Fruit fly (Drosophila melanogaster) whole organism, embryonic: ENCODE measurements around the gene CG13033.
A peak's percentile ranks its signal among the peaks of the same experiment; 100 is the strongest.

Source experiments
- Asciz ChIP-seq: fragments of 200-800 bp; sonication (Bioruptor generic); optimal IDR thresholded peaks from 2 replicates; lab custom pipeline; 2017; ENCODE audit warnings: missing biosample characterization, mild to moderate bottlenecking, missing genetic modification characterization, missing genetic modification reagents
- Bdp1 ChIP-seq: fragments of 200-800 bp; sonication (Bioruptor generic); optimal IDR thresholded peaks from 3 replicates; lab custom pipeline; 2016; ENCODE audit warnings: missing biosample characterization, missing genetic modification characterization
- CG10321 ChIP-seq: fragments of 200-800 bp; sonication (Bioruptor generic); IDR thresholded peaks from 2 replicates; pipeline ENCODE4 v1.3.6; 2022; ENCODE audit warnings: missing biosample characterization, missing genetic modification characterization
- CG10431 ChIP-seq: fragments of 200-800 bp; sonication (Bioruptor generic); optimal IDR thresholded peaks from 3 replicates; lab custom pipeline; 2018; ENCODE audit warnings: missing biosample characterization, mild to moderate bottlenecking, missing genetic modification characterization
- CG10565 ChIP-seq: fragments of 200-800 bp; sonication (Bioruptor generic); optimal IDR thresholded peaks from 3 replicates; lab custom pipeline; 2016; ENCODE audit warnings: missing biosample characterization, mild to moderate bottlenecking, missing genetic modification characterization
- CG1603 ChIP-seq: fragments of 200-800 bp; sonication (Bioruptor generic); optimal IDR thresholded peaks from 2 replicates; lab custom pipeline; 2019; ENCODE audit warnings: missing biosample characterization, mild to moderate bottlenecking, missing genetic modification characterization, moderate library complexity
- CG16863 ChIP-seq: fragments of 200-800 bp; sonication (Bioruptor generic); optimal IDR thresholded peaks from 3 replicates; lab custom pipeline; 2016; ENCODE audit warnings: missing biosample characterization, missing genetic modification characterization
- CG31441 ChIP-seq: fragments of 200-800 bp; sonication (Bioruptor generic); IDR thresholded peaks from 2 replicates; pipeline ENCODE4 v1.3.6; 2022; ENCODE audit warnings: missing biosample characterization, missing genetic modification characterization
- CG4282 ChIP-seq: fragments of 200-800 bp; sonication (Bioruptor generic); optimal IDR thresholded peaks from 2 replicates; lab custom pipeline; 2016; ENCODE audit warnings: missing biosample characterization, missing genetic modification characterization
- CG4424 ChIP-seq: fragments of 200-800 bp; sonication (Bioruptor generic); optimal IDR thresholded peaks from 3 replicates; lab custom pipeline; 2016; ENCODE audit warnings: missing biosample characterization, missing genetic modification characterization
- CG7987 ChIP-seq: fragments of 200-800 bp; sonication (Bioruptor generic); optimal IDR thresholded peaks from 2 replicates; lab custom pipeline; 2018; ENCODE audit warnings: missing biosample characterization, mild to moderate bottlenecking, missing genetic modification characterization, moderate library complexity
- CG8281 ChIP-seq: fragments of 200-800 bp; sonication (Bioruptor generic); optimal IDR thresholded peaks from 2 replicates; lab custom pipeline; 2018; ENCODE audit warnings: missing biosample characterization, mild to moderate bottlenecking, missing genetic modification characterization, moderate library complexity
- CG8388 ChIP-seq: fragments of 200-800 bp; sonication (Bioruptor generic); optimal IDR thresholded peaks from 2 replicates; lab custom pipeline; 2019; ENCODE audit warnings: missing biosample characterization, mild to moderate bottlenecking, missing genetic modification characterization, moderate library complexity
- CG9797 ChIP-seq: fragments of 200-800 bp; sonication (Bioruptor generic); optimal IDR thresholded peaks from 3 replicates; lab custom pipeline; 2018; ENCODE audit warnings: missing biosample characterization, mild to moderate bottlenecking, missing genetic modification characterization
- CG9876 ChIP-seq: fragments of 200-800 bp; sonication (Bioruptor generic); optimal IDR thresholded peaks from 2 replicates; lab custom pipeline; 2016; ENCODE audit warnings: missing biosample characterization, missing genetic modification characterization
- CHES-1-like ChIP-seq: fragments of 200-800 bp; sonication (Bioruptor generic); optimal IDR thresholded peaks from 2 replicates; lab custom pipeline; 2016; ENCODE audit warnings: missing biosample characterization, missing genetic modification characterization
- CoRest ChIP-seq: fragments of 200-800 bp; sonication (Bioruptor generic); optimal IDR thresholded peaks from 3 replicates; lab custom pipeline; 2018; ENCODE audit warnings: missing biosample characterization, mild to moderate bottlenecking, missing genetic modification characterization, moderate library complexity
- CrebB ChIP-seq: fragments of 200-800 bp; sonication (Bioruptor generic); optimal IDR thresholded peaks from 3 replicates; lab custom pipeline; 2018; ENCODE audit warnings: missing biosample characterization, mild to moderate bottlenecking, missing genetic modification characterization
- D ChIP-seq, 2 experiments: fragments of 200-800 bp in 1 of 2; fragments of >200 bp in 1 of 2; sonication (Bioruptor generic) in 1 of 2; optimal IDR thresholded peaks; 2 replicates in 1 of 2; 3 replicates in 1 of 2; lab custom pipeline; 2017; ENCODE audit warnings: mild to moderate bottlenecking in 1 of 2, missing biosample characterization in 1 of 2, missing genetic modification characterization in 1 of 2, missing genetic modification reagents in 1 of 2
- D19B ChIP-seq: fragments of 200-800 bp; sonication (Bioruptor generic); optimal IDR thresholded peaks from 2 replicates; lab custom pipeline; 2017; ENCODE audit warnings: missing biosample characterization, mild to moderate bottlenecking, missing genetic modification characterization
- Doc3 ChIP-seq: fragments of 200-800 bp; sonication (Bioruptor generic); IDR thresholded peaks from 3 replicates; pipeline ENCODE4 v1.3.6; 2022; ENCODE audit warnings: missing biosample characterization, missing genetic modification characterization; ENCODE audit not compliant: partially characterized antibody
- Hmx ChIP-seq: fragments of 200-800 bp; sonication (Bioruptor generic); optimal IDR thresholded peaks from 2 replicates; lab custom pipeline; 2016; ENCODE audit warnings: missing biosample characterization, missing genetic modification characterization
- Lhr ChIP-seq: fragments of 200-800 bp; sonication (Bioruptor generic); optimal IDR thresholded peaks from 3 replicates; lab custom pipeline; 2017; ENCODE audit warnings: mild to moderate bottlenecking, missing biosample characterization, missing genetic modification reagents, missing genetic modification characterization
- MESR4 ChIP-seq: fragments of 200-800 bp; sonication (Bioruptor generic); optimal IDR thresholded peaks from 2 replicates; lab custom pipeline; 2018; ENCODE audit warnings: missing biosample characterization, mild to moderate bottlenecking, missing genetic modification characterization, moderate library complexity
- NC2β ChIP-seq: fragments of 200-800 bp; sonication (Bioruptor generic); optimal IDR thresholded peaks from 2 replicates; lab custom pipeline; 2016; ENCODE audit warnings: missing biosample characterization, missing genetic modification characterization
- Oli ChIP-seq: fragments of 200-800 bp; sonication (Bioruptor generic); optimal IDR thresholded peaks from 2 replicates; lab custom pipeline; 2018; ENCODE audit warnings: missing biosample characterization, mild to moderate bottlenecking, missing genetic modification characterization, moderate library complexity
- Ptx1 ChIP-seq: fragments of 200-800 bp; sonication (Bioruptor generic); IDR thresholded peaks from 2 replicates; pipeline ENCODE4 v1.3.6; 2022; ENCODE audit warnings: missing biosample characterization, missing genetic modification characterization
- Sry-δ ChIP-seq: fragments of 200-800 bp; sonication (Bioruptor generic); optimal IDR thresholded peaks from 2 replicates; lab custom pipeline; 2016; ENCODE audit warnings: missing biosample characterization, missing genetic modification characterization
- Ssrp ChIP-seq: fragments of 200-800 bp; sonication (Bioruptor generic); optimal IDR thresholded peaks from 2 replicates; lab custom pipeline; 2018; ENCODE audit warnings: missing biosample characterization, mild to moderate bottlenecking, missing genetic modification characterization, moderate library complexity
- Usf ChIP-seq: fragments of 200-800 bp; sonication (Bioruptor generic); optimal IDR thresholded peaks from 2 replicates; lab custom pipeline; 2017; ENCODE audit warnings: missing genotype, missing biosample characterization, missing genetic modification characterization
- ato ChIP-seq: fragments of 200-800 bp; sonication (Bioruptor generic); IDR thresholded peaks from 2 replicates; pipeline ENCODE4 v1.3.6; 2022; ENCODE audit warnings: missing biosample characterization, missing genetic modification characterization; ENCODE audit not compliant: partially characterized antibody
- cato ChIP-seq: fragments of 200-800 bp; sonication (Bioruptor generic); optimal IDR thresholded peaks from 2 replicates; lab custom pipeline; 2016; ENCODE audit warnings: missing biosample characterization, missing genetic modification characterization, borderline replicate concordance
- ci ChIP-seq: fragments of 200-800 bp; sonication (Bioruptor generic); IDR thresholded peaks from 3 replicates; pipeline ENCODE4 v1.3.6; 2022; ENCODE audit warnings: missing biosample characterization, missing genetic modification characterization
- da ChIP-seq: fragments of 200-800 bp; sonication (Bioruptor generic); optimal IDR thresholded peaks from 2 replicates; lab custom pipeline; 2016; ENCODE audit warnings: missing biosample characterization, missing genetic modification characterization
- danr ChIP-seq: fragments of 200-800 bp; sonication (Bioruptor generic); IDR thresholded peaks from 2 replicates; pipeline ENCODE4 v1.3.6; 2022; ENCODE audit warnings: missing biosample characterization, missing genetic modification characterization
- dmrt11E ChIP-seq: fragments of 200-800 bp; sonication (Bioruptor generic); optimal IDR thresholded peaks from 3 replicates; lab custom pipeline; 2018; ENCODE audit warnings: missing biosample characterization, mild to moderate bottlenecking, missing genetic modification characterization, moderate library complexity
- esg ChIP-seq: fragments of 200-800 bp; sonication (Bioruptor generic); conservative IDR thresholded peaks from 2 replicates; pipeline ENCODE4 v1.3.6; 2022; ENCODE audit warnings: missing biosample characterization, missing genetic modification characterization
- exex ChIP-seq: fragments of 200-800 bp; sonication (Bioruptor generic); optimal IDR thresholded peaks from 4 replicates; lab custom pipeline; 2018; ENCODE audit warnings: missing biosample characterization, mild to moderate bottlenecking, missing genetic modification characterization, moderate library complexity
- jing ChIP-seq: fragments of 200-800 bp; sonication (Bioruptor generic); optimal IDR thresholded peaks from 2 replicates; lab custom pipeline; 2018; ENCODE audit warnings: missing biosample characterization, mild to moderate bottlenecking, missing genetic modification characterization
- lab ChIP-seq: fragments of 200-800 bp; sonication (Bioruptor generic); optimal IDR thresholded peaks from 3 replicates; lab custom pipeline; 2017; ENCODE audit warnings: missing biosample characterization, missing genetic modification characterization, mild to moderate bottlenecking, moderate library complexity, missing genetic modification reagents
- nerfin-1 ChIP-seq: fragments of 200-800 bp; sonication (Bioruptor generic); optimal IDR thresholded peaks from 3 replicates; lab custom pipeline; 2019; ENCODE audit warnings: missing biosample characterization, mild to moderate bottlenecking, missing genetic modification characterization, moderate library complexity
- p53 ChIP-seq: fragments of 200-800 bp; sonication (Bioruptor generic); optimal IDR thresholded peaks from 2 replicates; lab custom pipeline; 2016; ENCODE audit warnings: missing biosample characterization, missing genetic modification characterization
- phol ChIP-seq: fragments of 200-800 bp; sonication (Bioruptor generic); optimal IDR thresholded peaks from 3 replicates; lab custom pipeline; 2018; ENCODE audit warnings: missing biosample characterization, mild to moderate bottlenecking, missing genetic modification characterization, moderate library complexity
- pita ChIP-seq: fragments of 200-800 bp; sonication (Bioruptor generic); optimal IDR thresholded peaks from 2 replicates; lab custom pipeline; 2017; ENCODE audit warnings: missing biosample characterization, mild to moderate bottlenecking, missing genetic modification characterization
- pnt ChIP-seq: fragments of 200-800 bp; sonication (Bioruptor generic); optimal IDR thresholded peaks from 3 replicates; lab custom pipeline; 2016; ENCODE audit warnings: missing biosample characterization, missing genetic modification characterization
- sd ChIP-seq: fragments of 200-800 bp; sonication (Bioruptor generic); optimal IDR thresholded peaks from 3 replicates; lab custom pipeline; 2018; ENCODE audit warnings: missing biosample characterization, mild to moderate bottlenecking, missing genetic modification characterization, moderate library complexity
- sna ChIP-seq: fragments of 200-800 bp; sonication (Bioruptor generic); IDR thresholded peaks from 2 replicates; pipeline ENCODE4 v1.3.6; 2022; ENCODE audit warnings: missing biosample characterization, missing genetic modification characterization; ENCODE audit not compliant: partially characterized antibody
- usp ChIP-seq: fragments of >200 bp; optimal IDR thresholded peaks from 2 replicates; lab custom pipeline; 2017; ENCODE audit warnings: missing biosample characterization, missing genetic modification characterization
- vvl ChIP-seq: fragments of 200-800 bp; sonication (Bioruptor generic); IDR thresholded peaks from 2 replicates; pipeline ENCODE4 v1.3.6; 2022; ENCODE audit warnings: missing biosample characterization, missing genetic modification characterization
- wdn ChIP-seq: fragments of 200-800 bp; sonication (Bioruptor generic); IDR thresholded peaks from 2 replicates; pipeline ENCODE4 v1.3.6; 2022; ENCODE audit warnings: missing biosample characterization, missing genetic modification characterization

The CG13033 gene

DNA sequence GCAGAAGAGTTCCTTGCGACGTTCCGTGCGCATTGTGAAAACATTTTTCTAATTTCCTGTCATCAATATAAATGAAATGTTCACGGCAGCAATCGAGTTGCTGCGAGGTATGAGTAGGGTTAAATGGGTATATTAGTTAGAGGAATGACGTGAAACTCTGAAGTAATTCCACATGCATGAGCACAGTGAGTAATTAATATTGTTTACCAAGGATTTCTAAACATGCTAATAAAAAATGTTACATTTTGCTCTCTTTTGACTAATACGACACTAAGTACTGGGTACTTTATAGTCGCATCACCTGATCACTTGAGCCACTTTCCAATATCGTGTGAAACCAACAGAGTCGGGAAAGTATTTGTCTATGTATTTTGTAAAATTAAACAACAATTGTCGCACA is 1.2 kb downstream of the CG13033 start (continued):
- TF ChIP-seq CG9876 (GFP tag; lab: Kevin White, UChicago) (no peak), ci (GFP tag; lab: Robert Waterston, UW) (peak; percentile 71), CG4424 (GFP tag; lab: Kevin White, UChicago) (peak; percentile 35), ato (GFP tag; lab: Robert Waterston, UW) (no peak), NC2β (GFP tag; lab: Kevin White, UChicago) (peak; percentile 29), sna (GFP tag; lab: Robert Waterston, UW) (no peak), CrebB (no peak), usp (GFP tag; lab: Kevin White, UChicago) (no peak), CG10321 (GFP tag; lab: Robert Waterston, UW) (no peak), CG1603 (tag; lab: Kevin White, UChicago) (peak; percentile 82), wdn (GFP tag; lab: Robert Waterston, UW) (no peak), Lhr (GFP tag; lab: Kevin White, UChicago) (no peak), CG8388 (GFP tag; lab: Kevin White, UChicago) (peak; percentile 50), p53 (GFP tag; lab: Kevin White, UChicago) (no peak), phol (peak; percentile 52), jing (GFP tag; lab: Kevin White, UChicago) (no peak), Hmx (no peak), D (optimal IDR thresholded peaks at IDR 0.05; lab: Kevin White, UChicago) (no peak), D (GFP tag; optimal IDR thresholded peaks at IDR 0.05; lab: Kevin White, UChicago) (peak; percentile 34), Oli (tag; lab: Kevin White, UChicago) (peak; percentile 61), D19B (no peak), sd (tag; lab: Kevin White, UChicago) (no peak), esg (peak; percentile 28; the same call in 1 of the 2 replicates), CoRest (no peak), CG9797 (no peak), CG8281 (tag; lab: Kevin White, UChicago) (no peak), da (GFP tag; lab: Kevin White, UChicago) (no peak), CG7987 (GFP tag; lab: Kevin White, UChicago) (no peak), MESR4 (no peak), cato (no peak), nerfin-1 (tag; lab: Kevin White, UChicago) (no peak), Doc3 (GFP tag; lab: Robert Waterston, UW) (no peak), pita (GFP tag; lab: Kevin White, UChicago) (no peak), Sry-δ (GFP tag; lab: Kevin White, UChicago) (no peak), CG4282 (GFP tag; lab: Kevin White, UChicago) (no peak), CHES-1-like (no peak), Asciz (GFP tag; lab: Kevin White, UChicago) (no peak), CG16863 (peak; percentile 48), Ptx1 (peak; percentile 41; the same call in 1 of the 2 replicates), vvl (GFP tag; lab: Robert Waterston, UW) (no peak), exex (tag; lab: Kevin White, UChicago) (no peak), dmrt11E (tag; lab: Kevin White, UChicago) (peak; percentile 59), Bdp1 (GFP tag; lab: Kevin White, UChicago) (no peak), lab (GFP tag; lab: Kevin White, UChicago) (peak; percentile 58), Usf (no peak), danr (GFP tag; lab: Robert Waterston, UW) (no peak), CG31441 (0 out of 2 replicates have a peak, but pooled peaks have one; percentile 19), pnt (GFP tag; lab: Kevin White, UChicago) (peak; percentile 13), CG10431 (GFP tag; lab: Kevin White, UChicago) (no peak), Ssrp (tag; lab: Kevin White, UChicago) (no peak), CG10565 (GFP tag; lab: Kevin White, UChicago) (no peak)
